Worm (Caenorhabditis elegans) whole organism, L4/young adult: ENCODE measurements around the gene C33E10.1.

Source experiments
- W03F9.2 ChIP-seq: fragments of 150-350 bp; optimal IDR thresholded peaks from 2 replicates; lab custom pipeline; 2014; ENCODE audit warnings: missing biosample characterization, missing genetic modification characterization
- dao-5 ChIP-seq: sonication (generic microtip); optimal IDR thresholded peaks from 2 replicates; lab custom pipeline; 2016; ENCODE audit warnings: missing genotype, missing genetic modification characterization, moderate library complexity, missing compliant biosample characterization
- him-1 ChIP-seq: sonication (generic microtip); optimal IDR thresholded peaks from 2 replicates; lab custom pipeline; 2016; ENCODE audit warnings: missing genotype, missing genetic modification reagents, missing genetic modification characterization, missing compliant biosample characterization

DNA sequence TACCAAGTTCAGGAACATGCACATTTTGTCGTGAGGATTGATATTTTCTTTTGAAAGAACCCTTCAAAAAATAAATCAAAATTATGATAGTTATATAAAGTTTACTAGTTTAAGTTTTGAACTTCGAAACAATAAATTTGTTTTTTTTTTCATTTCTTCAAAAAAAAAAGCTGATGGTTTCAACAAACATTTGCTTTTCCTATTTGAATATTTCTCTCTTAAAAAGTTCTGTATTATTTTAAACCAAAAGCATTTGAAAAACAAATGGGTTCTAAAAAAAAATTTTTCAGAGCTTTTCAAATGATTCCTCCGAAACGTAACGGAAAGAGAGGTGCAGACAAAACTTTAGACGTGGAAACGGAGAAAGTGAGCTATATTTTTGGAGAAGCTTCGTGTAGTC, 35.5 kb downstream of the C33E10.1 start, which contains the start of gene C53C11.1:
- TF ChIP-seq W03F9.2 (no peak), him-1 (no peak), dao-5 (no peak)
